Fruit fly (Drosophila melanogaster): Measurements from ENCODE around the gene gny.

The gny gene

dm6 chr2L:10430802-10431476, 51.0 kb downstream of the gny start, which contains the start of the genes Bug22 and TfIIB (continued):
- TF ChIP-seq CG13296 (GFP tag; optimal IDR thresholded peaks at IDR 0.05) (peak; percentile 62), fd102C (GFP tag; optimal IDR thresholded peaks at IDR 0.05) (no peak), CG10959 (GFP tag; IDR thresholded peaks at IDR 0.05) (no peak), mirr (GFP tag; optimal IDR thresholded peaks at IDR 0.05) (peak; percentile 45), pfk (GFP tag; optimal IDR thresholded peaks at IDR 0.05) (peak; percentile 93), Oli (tag; optimal IDR thresholded peaks at IDR 0.05) (no peak), jigr1 (GFP tag; IDR thresholded peaks at IDR 0.05) (no peak), crc (GFP tag; optimal IDR thresholded peaks at IDR 0.05) (peak; percentile 37), Sry-δ (GFP tag; optimal IDR thresholded peaks at IDR 0.05) (peak; percentile 74), CG7928 (GFP tag; optimal IDR thresholded peaks at IDR 0.05) (no peak), Doc3 (GFP tag; IDR thresholded peaks at IDR 0.05; ENCODE audit: partially characterized antibody) (no peak), slou (GFP tag; optimal IDR thresholded peaks at IDR 0.05) (peak; percentile 62), NK7.1 (GFP tag; optimal IDR thresholded peaks at IDR 0.05) (no peak), lola (GFP tag; optimal IDR thresholded peaks at IDR 0.05) (peak in 1 of 3 experiments; percentile 54), wor (GFP tag; IDR thresholded peaks at IDR 0.05) (no peak), sob (GFP tag; IDR thresholded peaks at IDR 0.05) (peak; percentile 68), Fer2 (tag; optimal IDR thresholded peaks at IDR 0.05) (peak; percentile 28), unc-4 (GFP tag; IDR thresholded peaks at IDR 0.05; ENCODE audit: partially characterized antibody) (no peak; the same call in 1 of the 2 replicates), lov (optimal IDR thresholded peaks at IDR 0.05) (no peak), lov (GFP tag; IDR thresholded peaks at IDR 0.05) (no peak), Poxn (GFP tag; IDR thresholded peaks at IDR 0.05) (no peak), run (tag; optimal IDR thresholded peaks at IDR 0.05) (no peak), CG42726 (GFP tag; IDR thresholded peaks at IDR 0.05; ENCODE audit: partially characterized antibody) (no peak), CG12659 (GFP tag; optimal IDR thresholded peaks at IDR 0.05) (peak; percentile 83), CG7271 (tag; optimal IDR thresholded peaks at IDR 0.05) (peak; percentile 6), ash1 (GFP tag; optimal IDR thresholded peaks at IDR 0.05) (no peak), jing (GFP tag; optimal IDR thresholded peaks at IDR 0.05) (no peak), schlank (tag; optimal IDR thresholded peaks at IDR 0.05) (peak; percentile 33), CG3838 (GFP tag; optimal IDR thresholded peaks at IDR 0.05) (no peak), crol (GFP tag; IDR thresholded peaks at IDR 0.05) (no peak), E2f1 (GFP tag; IDR thresholded peaks at IDR 0.05) (0 out of 2 replicates have a peak, but pooled peaks have one; percentile 12), bigmax (GFP tag; optimal IDR thresholded peaks at IDR 0.05) (no peak), CG10979 (tag; optimal IDR thresholded peaks at IDR 0.05) (peak; percentile 42), HmgD (GFP tag; optimal IDR thresholded peaks at IDR 0.05) (peak; percentile 54), emc (GFP tag; optimal IDR thresholded peaks at IDR 0.05) (no peak), CG6654 (GFP tag; optimal IDR thresholded peaks at IDR 0.05) (no peak), CG10431 (GFP tag; optimal IDR thresholded peaks at IDR 0.05) (peak; percentile 18), CG2202 (tag; optimal IDR thresholded peaks at IDR 0.05) (peak; percentile 21), seq (GFP tag; IDR thresholded peaks at IDR 0.05) (no peak), insv (GFP tag; optimal IDR thresholded peaks at IDR 0.05) (peak in 1 of 2 experiments; percentile 37), Atf-2 (GFP tag; optimal IDR thresholded peaks at IDR 0.05) (peak; percentile 53), nerfin-2 (GFP tag; IDR thresholded peaks at IDR 0.05; ENCODE audit: partially characterized antibody) (no peak), Hr51 (GFP tag; optimal IDR thresholded peaks at IDR 0.05) (peak; percentile 75 to 76), CG4328 (GFP tag; optimal IDR thresholded peaks at IDR 0.05) (peak; percentile 44), bab2 (GFP tag; optimal IDR thresholded peaks at IDR 0.05) (peak; percentile 66), ERR (GFP tag; optimal IDR thresholded peaks at IDR 0.05) (peak; percentile 35), repo (GFP tag; optimal IDR thresholded peaks at IDR 0.05) (no peak), Mrtf (GFP tag; IDR thresholded peaks at IDR 0.05) (no peak; the same call in 2 of the 3 replicates), CG1647 (GFP tag; optimal IDR thresholded peaks at IDR 0.05) (peak; percentile 47), CG14441 (GFP tag; IDR thresholded peaks at IDR 0.05) (peak; percentile 70)
